Fruit fly (Drosophila melanogaster) whole organism, embryonic: Measurements from ENCODE around the gene Tengl1.
A peak's percentile ranks its signal among the peaks of the same experiment; 100 is the strongest.

ENCODE experiments used
- ATbp ChIP-seq: fragments of 200-800 bp; sonication (Bioruptor generic); optimal IDR thresholded peaks from 2 replicates; lab custom pipeline; 2017; ENCODE audit warnings: missing biosample characterization, mild to moderate bottlenecking, missing genetic modification characterization, missing genetic modification reagents
- Abd-B ChIP-seq: fragments of 200-800 bp; sonication (Bioruptor generic); optimal IDR thresholded peaks from 2 replicates; lab custom pipeline; 2018; ENCODE audit warnings: missing biosample characterization, mild to moderate bottlenecking, missing genetic modification characterization, moderate library complexity
- Ada2b ChIP-seq: fragments of 200-800 bp; sonication (Bioruptor generic); IDR thresholded peaks from 2 replicates; pipeline ENCODE4 v1.3.6; 2022; ENCODE audit warnings: missing biosample characterization, missing genetic modification characterization
- Atf-2 ChIP-seq: fragments of 200-800 bp; sonication (Bioruptor generic); optimal IDR thresholded peaks from 2 replicates; lab custom pipeline; 2016; ENCODE audit warnings: missing biosample characterization, missing genetic modification characterization
- BtbVII ChIP-seq: fragments of 200-800 bp; sonication (Bioruptor generic); optimal IDR thresholded peaks from 3 replicates; lab custom pipeline; 2017; ENCODE audit warnings: missing biosample characterization, mild to moderate bottlenecking, missing genetic modification characterization
- CG10274 ChIP-seq: fragments of 200-800 bp; sonication (Bioruptor generic); optimal IDR thresholded peaks from 3 replicates; lab custom pipeline; 2017; ENCODE audit warnings: missing biosample characterization, mild to moderate bottlenecking, missing genetic modification characterization
- CG12299 ChIP-seq: fragments of 200-800 bp; sonication (Bioruptor generic); optimal IDR thresholded peaks from 2 replicates; lab custom pipeline; 2018; ENCODE audit warnings: missing biosample characterization, mild to moderate bottlenecking, missing genetic modification characterization
- CG14667 ChIP-seq: fragments of 200-800 bp; sonication (Bioruptor generic); IDR thresholded peaks from 2 replicates; pipeline ENCODE4 v1.3.6; 2022; ENCODE audit warnings: missing biosample characterization, missing genetic modification characterization
- CG14710 ChIP-seq: fragments of 200-800 bp; sonication (Bioruptor generic); optimal IDR thresholded peaks from 3 replicates; lab custom pipeline; 2019; ENCODE audit warnings: missing biosample characterization, mild to moderate bottlenecking, missing genetic modification characterization, moderate library complexity
- CG16815 ChIP-seq: fragments of 200-800 bp; sonication (Bioruptor generic); optimal IDR thresholded peaks from 3 replicates; lab custom pipeline; 2017; ENCODE audit warnings: missing biosample characterization, mild to moderate bottlenecking, missing genetic modification characterization
- CG17186 ChIP-seq: fragments of 200-800 bp; sonication (Bioruptor generic); optimal IDR thresholded peaks from 3 replicates; lab custom pipeline; 2017; ENCODE audit warnings: missing biosample characterization, missing genetic modification reagents, missing genetic modification characterization
- CG32772 ChIP-seq: fragments of 200-800 bp; sonication (Bioruptor generic); IDR thresholded peaks from 2 replicates; pipeline ENCODE4 v1.3.6; 2022; ENCODE audit warnings: missing biosample characterization, missing genetic modification characterization
- CG6175 ChIP-seq: fragments of 200-800 bp; sonication (Bioruptor generic); IDR thresholded peaks from 3 replicates; pipeline ENCODE4 v1.3.6; 2022; ENCODE audit warnings: missing biosample characterization, missing genetic modification characterization
- CG7786 ChIP-seq: fragments of 200-800 bp; sonication (Bioruptor generic); optimal IDR thresholded peaks from 2 replicates; lab custom pipeline; 2016; ENCODE audit warnings: missing biosample characterization, missing genetic modification characterization
- CG8388 ChIP-seq: fragments of 200-800 bp; sonication (Bioruptor generic); optimal IDR thresholded peaks from 2 replicates; lab custom pipeline; 2019; ENCODE audit warnings: missing biosample characterization, mild to moderate bottlenecking, missing genetic modification characterization, moderate library complexity
- CG9876 ChIP-seq: fragments of 200-800 bp; sonication (Bioruptor generic); optimal IDR thresholded peaks from 2 replicates; lab custom pipeline; 2016; ENCODE audit warnings: missing biosample characterization, missing genetic modification characterization
- CoRest ChIP-seq: fragments of 200-800 bp; sonication (Bioruptor generic); optimal IDR thresholded peaks from 3 replicates; lab custom pipeline; 2018; ENCODE audit warnings: missing biosample characterization, mild to moderate bottlenecking, missing genetic modification characterization, moderate library complexity
- Dll ChIP-seq: fragments of 200-800 bp; sonication (Bioruptor generic); IDR thresholded peaks from 4 replicates; pipeline ENCODE4 v1.3.6; 2022; ENCODE audit warnings: missing biosample characterization, missing genetic modification characterization; ENCODE audit not compliant: partially characterized antibody
- ERR ChIP-seq: fragments of 200-800 bp; sonication (Bioruptor generic); optimal IDR thresholded peaks from 2 replicates; lab custom pipeline; 2016; ENCODE audit warnings: missing biosample characterization, missing genetic modification characterization
- Eip74EF ChIP-seq, 2 experiments: fragments of 200-800 bp in 1 of 2; fragments of >200 bp in 1 of 2; sonication (Bioruptor generic) in 1 of 2; optimal IDR thresholded peaks; 2 replicates each; lab custom pipeline; 2017 to 2019; ENCODE audit warnings: missing biosample characterization in 2 of 2, missing genetic modification characterization in 2 of 2, mild to moderate bottlenecking in 1 of 2, moderate library complexity in 1 of 2
- Ets65A ChIP-seq: fragments of 200-800 bp; sonication (Bioruptor generic); peaks from one replicate; lab custom pipeline; 2016; ENCODE audit warnings: missing biosample characterization, missing genetic modification characterization
- Hand ChIP-seq: fragments of 200-800 bp; sonication (Bioruptor generic); optimal IDR thresholded peaks from 2 replicates; lab custom pipeline; 2017; ENCODE audit warnings: mild to moderate bottlenecking, missing biosample characterization, missing genetic modification reagents, missing genetic modification characterization
- Lim3 ChIP-seq: fragments of 200-800 bp; sonication (Bioruptor generic); IDR thresholded peaks from 2 replicates; pipeline ENCODE4 v1.3.6; 2022; ENCODE audit warnings: missing biosample characterization, missing genetic modification characterization
- Nf-YA ChIP-seq: fragments of 200-800 bp; sonication (Bioruptor generic); IDR thresholded peaks from 2 replicates; pipeline ENCODE4 v1.3.6; 2022; ENCODE audit warnings: missing biosample characterization, missing genetic modification characterization
- Pdp1 ChIP-seq, 2 experiments: fragments of 200-800 bp; sonication (Bioruptor generic); optimal IDR thresholded peaks; 3 replicates each; lab custom pipeline; 2016; ENCODE audit warnings: missing biosample characterization in 2 of 2, missing genetic modification characterization in 2 of 2, mild to moderate bottlenecking in 1 of 2, moderate library complexity in 1 of 2
- Ptx1 ChIP-seq: fragments of 200-800 bp; sonication (Bioruptor generic); IDR thresholded peaks from 2 replicates; pipeline ENCODE4 v1.3.6; 2022; ENCODE audit warnings: missing biosample characterization, missing genetic modification characterization
- Sox100B ChIP-seq: fragments of 200-800 bp; sonication (Bioruptor generic); optimal IDR thresholded peaks from 3 replicates; lab custom pipeline; 2018; ENCODE audit warnings: missing biosample characterization, mild to moderate bottlenecking, missing genetic modification characterization
- Sox102F ChIP-seq: fragments of 200-800 bp; sonication (Bioruptor generic); optimal IDR thresholded peaks from 2 replicates; lab custom pipeline; 2018; ENCODE audit warnings: missing biosample characterization, mild to moderate bottlenecking, missing genetic modification characterization, moderate library complexity
- Sry-δ ChIP-seq: fragments of 200-800 bp; sonication (Bioruptor generic); optimal IDR thresholded peaks from 2 replicates; lab custom pipeline; 2016; ENCODE audit warnings: missing biosample characterization, missing genetic modification characterization
- TFAM ChIP-seq: fragments of 200-800 bp; sonication (Bioruptor generic); optimal IDR thresholded peaks from 2 replicates; lab custom pipeline; 2017; ENCODE audit warnings: missing biosample characterization, missing genetic modification characterization, inconsistent platforms
- Tbp ChIP-seq: fragments of >200 bp; optimal IDR thresholded peaks from 2 replicates; lab custom pipeline; 2018; ENCODE audit warnings: missing biosample characterization, missing genetic modification characterization
- Trl ChIP-seq, 3 experiments: fragments of >200 bp in 2 of 3; fragments of 200-800 bp in 1 of 3; sonication (Bioruptor generic) in 1 of 3; optimal IDR thresholded peaks; 2 replicates in 1 of 3; 3 replicates in 2 of 3; lab custom pipeline; 2016 to 2017; ENCODE audit warnings: missing biosample characterization in 1 of 3, missing genetic modification characterization in 1 of 3
- Xbp1 ChIP-seq: fragments of 200-800 bp; sonication (Bioruptor generic); optimal IDR thresholded peaks from 3 replicates; lab custom pipeline; 2016; ENCODE audit warnings: missing biosample characterization, mild to moderate bottlenecking, missing genetic modification characterization
- Xrp1 ChIP-seq: fragments of 200-800 bp; sonication (Bioruptor generic); IDR thresholded peaks from 2 replicates; pipeline ENCODE4 v1.3.6; 2022; ENCODE audit warnings: missing biosample characterization, missing genetic modification characterization
- ac ChIP-seq: fragments of 200-800 bp; sonication (Bioruptor generic); optimal IDR thresholded peaks from 3 replicates; lab custom pipeline; 2017; ENCODE audit warnings: missing biosample characterization, mild to moderate bottlenecking, missing genetic modification characterization
- ash1 ChIP-seq: fragments of 200-800 bp; sonication (Bioruptor generic); optimal IDR thresholded peaks from 2 replicates; lab custom pipeline; 2018; ENCODE audit warnings: missing biosample characterization, mild to moderate bottlenecking, missing genetic modification characterization
- btn ChIP-seq: fragments of 200-800 bp; sonication (Bioruptor generic); optimal IDR thresholded peaks from 2 replicates; lab custom pipeline; 2016; ENCODE audit warnings: missing biosample characterization, missing genetic modification characterization
- dan ChIP-seq: fragments of 200-800 bp; sonication (Bioruptor generic); IDR thresholded peaks from 2 replicates; pipeline ENCODE4 v1.3.6; 2022; ENCODE audit warnings: missing biosample characterization, missing genetic modification characterization
- fru ChIP-seq: fragments of >200 bp; optimal IDR thresholded peaks from 2 replicates; lab custom pipeline; 2017
- gt ChIP-seq: fragments of 200-800 bp; sonication (Bioruptor generic); IDR thresholded peaks from 2 replicates; pipeline ENCODE4 v1.3.6; 2022; ENCODE audit warnings: missing biosample characterization, missing genetic modification characterization
- salm ChIP-seq: fragments of 200-800 bp; sonication (Bioruptor generic); optimal IDR thresholded peaks from 2 replicates; lab custom pipeline; 2018; ENCODE audit warnings: missing biosample characterization, mild to moderate bottlenecking, missing genetic modification characterization
- sisA ChIP-seq: fragments of 200-800 bp; sonication (Bioruptor generic); IDR thresholded peaks from 2 replicates; pipeline ENCODE4 v1.3.6; 2022; ENCODE audit warnings: missing biosample characterization, missing genetic modification characterization
- so ChIP-seq: fragments of 200-800 bp; sonication (Bioruptor generic); IDR thresholded peaks from 3 replicates; pipeline ENCODE4 v1.3.6; 2022; ENCODE audit warnings: missing biosample characterization, missing genetic modification characterization
- ssp ChIP-seq: fragments of 200-800 bp; sonication (Bioruptor generic); IDR thresholded peaks from 2 replicates; pipeline ENCODE4 v1.3.6; 2022; ENCODE audit warnings: missing biosample characterization, missing genetic modification characterization
- stc ChIP-seq: fragments of 200-800 bp; sonication (Bioruptor generic); IDR thresholded peaks from 2 replicates; pipeline ENCODE4 v1.3.6; 2022; ENCODE audit warnings: missing biosample characterization, missing genetic modification characterization
- sug ChIP-seq: fragments of 200-800 bp; optimal IDR thresholded peaks from 2 replicates; lab custom pipeline; 2019; ENCODE audit warnings: missing biosample characterization, mild to moderate bottlenecking, missing genetic modification characterization, moderate library complexity
- tll ChIP-seq, 2 experiments: fragments of 200-800 bp in 1 of 2; fragments of >200 bp in 1 of 2; sonication (Bioruptor generic) in 1 of 2; optimal IDR thresholded peaks; 2 replicates each; lab custom pipeline; 2017 to 2019; ENCODE audit warnings: missing biosample characterization in 2 of 2, missing genetic modification characterization in 2 of 2, mild to moderate bottlenecking in 1 of 2, moderate library complexity in 1 of 2
- vvl ChIP-seq: fragments of 200-800 bp; sonication (Bioruptor generic); IDR thresholded peaks from 2 replicates; pipeline ENCODE4 v1.3.6; 2022; ENCODE audit warnings: missing biosample characterization, missing genetic modification characterization
- wor ChIP-seq: fragments of 200-800 bp; sonication (Bioruptor generic); IDR thresholded peaks from 2 replicates; pipeline ENCODE4 v1.3.6; 2022; ENCODE audit warnings: missing biosample characterization, missing genetic modification characterization

The Tengl1 gene

dm6 chr2L:2202853-2203717 is 37.3 kb downstream of the Tengl1 start (continued):
- TF ChIP-seq ATbp (no peak), CG9876 (no peak), CG10274 (GFP tag; lab: Kevin White, UChicago) (no peak), CG14710 (tag; lab: Kevin White, UChicago) (no peak), tll (GFP tag; optimal IDR thresholded peaks at IDR 0.05; lab: Kevin White, UChicago) (no peak), Lim3 (GFP tag; lab: Robert Waterston, UW) (no peak), CG32772 (no peak), CG8388 (GFP tag; lab: Kevin White, UChicago) (no peak), wor (GFP tag; lab: Robert Waterston, UW) (no peak), stc (GFP tag; lab: Robert Waterston, UW) (no peak), ash1 (GFP tag; lab: Kevin White, UChicago) (no peak), ssp (GFP tag; lab: Robert Waterston, UW) (no peak), CG6175 (peak; percentile 53; the same call in 1 of the 3 replicates), Sox100B (GFP tag; lab: Kevin White, UChicago) (no peak), Trl (optimal IDR thresholded peaks at IDR 0.05; lab: Kevin White, UChicago) (peak; percentile 62 to 69), Trl (GFP tag; optimal IDR thresholded peaks at IDR 0.05; lab: Kevin White, UChicago) (no peak), CG7786 (no peak), Ada2b (GFP tag; lab: Robert Waterston, UW) (no peak), CoRest (tag; lab: Kevin White, UChicago) (peak; percentile 0), Eip74EF (GFP tag; optimal IDR thresholded peaks at IDR 0.05; lab: Kevin White, UChicago) (no peak), Ets65A (GFP tag; lab: Kevin White, UChicago) (no peak), Xbp1 (no peak), Nf-YA (GFP tag; lab: Robert Waterston, UW) (no peak), sisA (no peak), Abd-B (GFP tag; lab: Kevin White, UChicago) (peak; percentile 21), fru (lab: Kevin White, UChicago) (no peak), vvl (peak; percentile 27; the same call in 1 of the 2 replicates), sug (peak; percentile 34), salm (no peak), Dll (GFP tag; lab: Robert Waterston, UW) (peak; percentile 34; the same call in 2 of the 4 replicates), TFAM (GFP tag; lab: Kevin White, UChicago) (no peak), dan (GFP tag; lab: Robert Waterston, UW) (no peak), CG17186 (peak; percentile 19), ac (GFP tag; lab: Kevin White, UChicago) (no peak), BtbVII (GFP tag; lab: Kevin White, UChicago) (peak; percentile 12), Hand (GFP tag; lab: Kevin White, UChicago) (no peak), CG16815 (GFP tag; lab: Kevin White, UChicago) (no peak), CG12299 (tag; lab: Kevin White, UChicago) (no peak), so (GFP tag; lab: Robert Waterston, UW) (no peak), ERR (GFP tag; lab: Kevin White, UChicago) (no peak), Xrp1 (0 out of 2 replicates have a peak, but pooled peaks have one; percentile 6), Tbp (GFP tag; lab: Kevin White, UChicago) (no peak), Sox102F (GFP tag; lab: Kevin White, UChicago) (no peak), Atf-2 (GFP tag; lab: Kevin White, UChicago) (no peak), btn (GFP tag; lab: Kevin White, UChicago) (peak; percentile 1), Sry-δ (GFP tag; lab: Kevin White, UChicago) (no peak), Ptx1 (no peak), gt (GFP tag; lab: Robert Waterston, UW) (no peak), Pdp1 (GFP tag; optimal IDR thresholded peaks at IDR 0.05; lab: Kevin White, UChicago) (peak in 1 of 2 experiments; percentile 37), CG14667 (GFP tag; lab: Robert Waterston, UW) (no peak)
